Fruit fly (Drosophila melanogaster) Kc167 (cell line): Measurements from ENCODE around the gene CG32295.

ENCODE experiments used
- Myc ChIP-seq: fragments of >200 bp; optimal IDR thresholded peaks from 2 replicates; lab custom pipeline; 2017; ENCODE audit warnings: missing external identifiers
- Sin3A ChIP-seq: fragments of >200 bp; optimal IDR thresholded peaks from 2 replicates; lab custom pipeline; 2018; ENCODE audit warnings: missing external identifiers
- h ChIP-seq: fragments of >200 bp; optimal IDR thresholded peaks from 3 replicates; lab custom pipeline; 2018; ENCODE audit warnings: missing external identifiers
- insv ChIP-seq: fragments of >200 bp; optimal IDR thresholded peaks from 3 replicates; lab custom pipeline; 2018; ENCODE audit warnings: missing external identifiers
- psq ChIP-seq: fragments of >200 bp; optimal IDR thresholded peaks from 2 replicates; lab custom pipeline; 2017; ENCODE audit warnings: missing external identifiers
- ttk ChIP-seq: sonication (Bioruptor generic); optimal IDR thresholded peaks from 2 replicates; lab custom pipeline; 2017; ENCODE audit warnings: missing external identifiers

- TF ChIP-seq ttk (lab: Kevin White, UChicago) (no peak), Sin3A (no peak), insv (lab: Kevin White, UChicago) (no peak), h (lab: Kevin White, UChicago) (no peak), psq (lab: Kevin White, UChicago) (no peak), Myc (no peak)
Measured at dm6 chr3L:2536969-2537600, 10.3 kb upstream of the CG32295 start.
